Fruit fly (Drosophila melanogaster): ENCODE measurements around the gene dy.
A peak's percentile ranks its signal among the peaks of the same experiment; 100 is the strongest.

Gene dy

dm6 chrX:11799931-11800330, 21.3 kb upstream of the dy start (continued):
- TF ChIP-seq CG15514 (GFP tag; optimal IDR thresholded peaks at IDR 0.05): no peak
- no peak for TF ChIP-seq chn (GFP tag; optimal IDR thresholded peaks at IDR 0.05)
- TF ChIP-seq dmrt11E (tag; optimal IDR thresholded peaks at IDR 0.05): no peak
- peak; percentile 65 for TF ChIP-seq CG4360 (GFP tag; IDR thresholded peaks at IDR 0.05)
- peak; percentile 65 for TF ChIP-seq Med (GFP tag)
- TF ChIP-seq zf30C (GFP tag; optimal IDR thresholded peaks at IDR 0.05): peak; percentile 86
- TF ChIP-seq hkb (optimal IDR thresholded peaks at IDR 0.05): no peak
- no peak for TF ChIP-seq hkb (GFP tag; IDR thresholded peaks at IDR 0.05)
- no peak for TF ChIP-seq CG13775 (GFP tag; optimal IDR thresholded peaks at IDR 0.05)
- TF ChIP-seq zfh1 (GFP tag; IDR thresholded peaks at IDR 0.05): peak; percentile 55; the same call in 1 of the 3 replicates
- TF ChIP-seq HHEX (GFP tag; optimal IDR thresholded peaks at IDR 0.05): no peak
- peak; percentile 15; the same call in 1 of the 2 replicates for TF ChIP-seq CG14441 (GFP tag; IDR thresholded peaks at IDR 0.05)
- TF ChIP-seq CG8281 (tag; optimal IDR thresholded peaks at IDR 0.05): no peak
- peak; percentile 28 for TF ChIP-seq CG14710 (tag; optimal IDR thresholded peaks at IDR 0.05)
- TF ChIP-seq phol (tag; optimal IDR thresholded peaks at IDR 0.05): peak; percentile 21
- peak; percentile 19 for TF ChIP-seq kni (GFP tag; optimal IDR thresholded peaks at IDR 0.05)
- peak in 1 of 2 experiments; percentile 0 for TF ChIP-seq chif (GFP tag; optimal IDR thresholded peaks at IDR 0.05)
- no peak for TF ChIP-seq Bdp1 (GFP tag; optimal IDR thresholded peaks at IDR 0.05)
- TF ChIP-seq CG4707 (GFP tag; optimal IDR thresholded peaks at IDR 0.05): no peak
- 0 out of 2 replicates have a peak, but pooled peaks have one; percentile 7 for TF ChIP-seq Drgx (GFP tag; IDR thresholded peaks at IDR 0.05)
- peak; percentile 94 for TF ChIP-seq CG31365 (tag; optimal IDR thresholded peaks at IDR 0.05)
- peak; percentile 36 for TF ChIP-seq HmgD (GFP tag; optimal IDR thresholded peaks at IDR 0.05)
- TF ChIP-seq sens-2 (GFP tag; IDR thresholded peaks at IDR 0.05): no peak
- no peak for TF ChIP-seq CG3838 (GFP tag; optimal IDR thresholded peaks at IDR 0.05)

dm6 chrX:11798522-11798921, 19.9 kb upstream of the dy start:
- TF ChIP-seq CG14710 (tag; optimal IDR thresholded peaks at IDR 0.05) (peak; percentile 41), stwl (tag; optimal IDR thresholded peaks at IDR 0.05) (peak; percentile 39), CG18011 (GFP tag; optimal IDR thresholded peaks at IDR 0.05) (peak; percentile 91), Hr3 (GFP tag; optimal IDR thresholded peaks at IDR 0.05) (peak; percentile 45), sens (GFP tag) (peak; percentile 6), CG11247 (GFP tag; IDR thresholded peaks at IDR 0.05) (no peak), CG31365 (tag; optimal IDR thresholded peaks at IDR 0.05) (peak; percentile 69), CG32532 (GFP tag; IDR thresholded peaks at IDR 0.05) (no peak), Kr (GFP tag; optimal IDR thresholded peaks at IDR 0.05) (no peak), zen (tag; optimal IDR thresholded peaks at IDR 0.05) (peak; percentile 17), phol (tag; optimal IDR thresholded peaks at IDR 0.05) (peak; percentile 40), Hr51 (GFP tag; optimal IDR thresholded peaks at IDR 0.05) (no peak), sisA (GFP tag; IDR thresholded peaks at IDR 0.05) (no peak), CG31441 (GFP tag; IDR thresholded peaks at IDR 0.05) (no peak), CG8290 (GFP tag; optimal IDR thresholded peaks at IDR 0.05) (peak; percentile 93), CG8290 (tag; optimal IDR thresholded peaks at IDR 0.05) (peak in 1 of 2 experiments; percentile 3), CG12236 (GFP tag; optimal IDR thresholded peaks at IDR 0.05) (no peak)

- TF ChIP-seq pfk (GFP tag; optimal IDR thresholded peaks at IDR 0.05): no peak
- no peak for TF ChIP-seq Dp (GFP tag; optimal IDR thresholded peaks at IDR 0.05)
- peak; percentile 63 for TF ChIP-seq CG16813 (GFP tag; IDR thresholded peaks at IDR 0.05; ENCODE audit: partially characterized antibody)
- TF ChIP-seq Elba2 (GFP tag; optimal IDR thresholded peaks at IDR 0.05): peak; percentile 92
- peak; percentile 61 for TF ChIP-seq cg (GFP tag; optimal IDR thresholded peaks at IDR 0.05)
- no peak for TF ChIP-seq CG18011 (GFP tag; optimal IDR thresholded peaks at IDR 0.05)
- TF ChIP-seq CG14860 (GFP tag; IDR thresholded peaks at IDR 0.05; ENCODE audit: partially characterized antibody): no peak
- TF ChIP-seq Sin3A (optimal IDR thresholded peaks at IDR 0.05): no peak
- TF ChIP-seq BEAF-32 (GFP tag; optimal IDR thresholded peaks at IDR 0.05): peak; percentile 51
- no peak for TF ChIP-seq CG15696 (tag; optimal IDR thresholded peaks at IDR 0.05)
- no peak for TF ChIP-seq gcm (GFP tag; optimal IDR thresholded peaks at IDR 0.05)
- TF ChIP-seq CG17359 (tag; optimal IDR thresholded peaks at IDR 0.05): no peak
- TF ChIP-seq ERR (GFP tag; optimal IDR thresholded peaks at IDR 0.05): no peak
- TF ChIP-seq inv (GFP tag; IDR thresholded peaks at IDR 0.05; ENCODE audit: partially characterized antibody): no peak
Observed at dm6 chrX:11796925-11797324, 18.3 kb upstream of the dy start.
